Worm (Caenorhabditis elegans) whole organism, young adult: ENCODE data around the gene vps-37.
A peak's percentile ranks its signal among the peaks of the same experiment; 100 is the strongest.

Experiments
- B0035.1 ChIP-seq: sonication (generic microtip); optimal IDR thresholded peaks from 2 replicates; lab custom pipeline; 2016; ENCODE audit warnings: missing genetic modification characterization, mild to moderate bottlenecking, missing compliant biosample characterization, missing genotype, missing genetic modification reagents
- B0261.1 ChIP-seq: sonication (generic microtip); optimal IDR thresholded peaks from 2 replicates; lab custom pipeline; 2016; ENCODE audit warnings: mild to moderate bottlenecking, missing genetic modification characterization, moderate library complexity, missing compliant biosample characterization
- B0336.3 ChIP-seq: fragments of 200-800 bp; sonication (Bioruptor generic); IDR thresholded peaks from 2 replicates; pipeline ENCODE4 v1.3.6; 2022; ENCODE audit warnings: missing genetic modification characterization, missing compliant biosample characterization
- C06A6.2 ChIP-seq: fragments of 200-800 bp; sonication (Bioruptor generic); conservative IDR thresholded peaks from 2 replicates; pipeline ENCODE4 v1.3.6; 2022; ENCODE audit warnings: missing genetic modification characterization, missing compliant biosample characterization
- C17E4.6 ChIP-seq: fragments of 200-800 bp; sonication (Bioruptor generic); IDR thresholded peaks from 2 replicates; pipeline ENCODE4 v1.3.6; 2022; ENCODE audit warnings: missing genetic modification reagents, missing genetic modification characterization, missing compliant biosample characterization
- D2030.7 ChIP-seq: fragments of 200-800 bp; sonication (Bioruptor generic); IDR thresholded peaks from 2 replicates; pipeline ENCODE4 v1.3.6; 2022; ENCODE audit warnings: missing genetic modification reagents, missing genetic modification characterization, missing compliant biosample characterization
- F23B12.7 ChIP-seq: sonication (generic microtip); optimal IDR thresholded peaks from 2 replicates; lab custom pipeline; 2017; ENCODE audit warnings: missing genetic modification characterization, mild to moderate bottlenecking, missing compliant biosample characterization, antibody characterized with exemption, moderate library complexity; ENCODE audit not compliant: insufficient read depth
- F33H1.4 ChIP-seq: fragments of 200-800 bp; sonication (Bioruptor generic); IDR thresholded peaks from 2 replicates; pipeline ENCODE4 v1.3.6; 2022; ENCODE audit warnings: missing genetic modification reagents, missing genetic modification characterization, missing compliant biosample characterization
- F55B11.4 ChIP-seq: sonication (generic microtip); optimal IDR thresholded peaks from 2 replicates; lab custom pipeline; 2016; ENCODE audit warnings: missing compliant biosample characterization, missing genetic modification characterization, borderline replicate concordance; ENCODE audit not compliant: insufficient read depth
- F57A8.1 ChIP-seq: fragments of 200-800 bp; sonication (Bioruptor generic); optimal IDR thresholded peaks from 2 replicates; lab custom pipeline; 2018; ENCODE audit warnings: mild to moderate bottlenecking, missing genetic modification characterization, moderate library complexity, missing compliant biosample characterization
- K11D2.4 ChIP-seq: fragments of 200-800 bp; sonication (Bioruptor generic); IDR thresholded peaks from 2 replicates; pipeline ENCODE4 v1.3.6; 2022; ENCODE audit warnings: missing genetic modification reagents, missing genetic modification characterization, missing compliant biosample characterization
- T26A5.8 ChIP-seq: sonication (generic microtip); optimal IDR thresholded peaks from 2 replicates; lab custom pipeline; 2016; ENCODE audit warnings: missing genetic modification characterization, missing compliant biosample characterization
- Y53G8AR.9 ChIP-seq: fragments of 200-800 bp; sonication (Bioruptor generic); conservative IDR thresholded peaks from 2 replicates; pipeline ENCODE4 v1.3.6; 2022; ENCODE audit warnings: missing genetic modification reagents, missing genetic modification characterization, missing compliant biosample characterization
- Y79H2A.3 ChIP-seq: fragments of 200-800 bp; sonication (Bioruptor generic); conservative IDR thresholded peaks from 2 replicates; pipeline ENCODE4 v1.3.6; 2022; ENCODE audit warnings: missing genetic modification reagents, missing genetic modification characterization, missing compliant biosample characterization
- Y95B8A.8 ChIP-seq: fragments of 200-800 bp; sonication (Bioruptor generic); IDR thresholded peaks from 2 replicates; pipeline ENCODE4 v1.3.6; 2022; ENCODE audit warnings: missing genetic modification reagents, missing genetic modification characterization, missing compliant biosample characterization
- bed-1 ChIP-seq: fragments of 200-800 bp; sonication (Bioruptor generic); IDR thresholded peaks from 2 replicates; pipeline ENCODE4 v1.3.6; 2022; ENCODE audit warnings: missing genetic modification reagents, missing genetic modification characterization, missing compliant biosample characterization
- ccch-3 ChIP-seq: fragments of 200-800 bp; sonication (Bioruptor generic); optimal IDR thresholded peaks from 2 replicates; lab custom pipeline; 2018; ENCODE audit warnings: mild to moderate bottlenecking, missing genetic modification characterization, missing compliant biosample characterization
- cebp-1 ChIP-seq, 2 experiments: fragments of 200-800 bp in 1 of 2; sonication (Bioruptor generic) in 1 of 2; sonication (generic microtip) in 1 of 2; IDR thresholded peaks in 1 of 2; optimal IDR thresholded peaks in 1 of 2; 2 replicates each; pipeline versions ENCODE4 v1.3.6 to Lab custom; 2017 to 2022; ENCODE audit warnings: missing compliant biosample characterization in 2 of 2, missing genetic modification characterization in 2 of 2, mild to moderate bottlenecking in 1 of 2, missing genetic modification reagents in 1 of 2, moderate library complexity in 1 of 2
- die-1 ChIP-seq: sonication (generic microtip); optimal IDR thresholded peaks from 2 replicates; lab custom pipeline; 2016; ENCODE audit warnings: missing genotype, mild to moderate bottlenecking, missing genetic modification characterization, missing compliant biosample characterization
- dox-1 ChIP-seq: fragments of 200-800 bp; sonication (Bioruptor generic); IDR thresholded peaks from 2 replicates; pipeline ENCODE4 v1.3.6; 2022; ENCODE audit warnings: missing genetic modification reagents, missing genetic modification characterization, missing compliant biosample characterization
- egl-18 ChIP-seq: fragments of 200-800 bp; sonication (Bioruptor generic); IDR thresholded peaks from 2 replicates; pipeline ENCODE4 v1.3.6; 2022; ENCODE audit warnings: missing genetic modification reagents, missing genetic modification characterization, missing compliant biosample characterization
- egrh-3 ChIP-seq: fragments of 200-800 bp; sonication (Bioruptor generic); IDR thresholded peaks from 2 replicates; pipeline ENCODE4 v1.3.6; 2022; ENCODE audit warnings: missing genetic modification reagents, missing genetic modification characterization, missing compliant biosample characterization
- ekl-4 ChIP-seq: fragments of 200-800 bp; sonication (Bioruptor generic); IDR thresholded peaks from 2 replicates; pipeline ENCODE4 v1.3.6; 2022; ENCODE audit warnings: missing genetic modification reagents, missing genetic modification characterization, missing compliant biosample characterization
- gei-17 ChIP-seq: fragments of 200-800 bp; sonication (Bioruptor generic); optimal IDR thresholded peaks from 2 replicates; lab custom pipeline; 2018; ENCODE audit warnings: mild to moderate bottlenecking, missing genetic modification characterization, missing compliant biosample characterization
- him-1 ChIP-seq: sonication (generic microtip); optimal IDR thresholded peaks from 2 replicates; lab custom pipeline; 2016; ENCODE audit warnings: missing genotype, missing genetic modification reagents, missing genetic modification characterization, missing compliant biosample characterization
- hmg-1.2 ChIP-seq: fragments of 200-800 bp; sonication (Bioruptor generic); IDR thresholded peaks from 2 replicates; pipeline ENCODE4 v1.3.6; 2022; ENCODE audit warnings: missing genetic modification reagents, missing genetic modification characterization, missing compliant biosample characterization
- lin-54 ChIP-seq: fragments of 200-800 bp; sonication (Bioruptor generic); optimal IDR thresholded peaks from 2 replicates; lab custom pipeline; 2018; ENCODE audit warnings: mild to moderate bottlenecking, missing genetic modification characterization, missing compliant biosample characterization
- mxl-1 ChIP-seq: sonication (generic microtip); optimal IDR thresholded peaks from 2 replicates; lab custom pipeline; 2016; ENCODE audit warnings: missing genetic modification characterization, missing compliant biosample characterization
- nfyb-1 ChIP-seq: fragments of 200-800 bp; sonication (Bioruptor generic); IDR thresholded peaks from 2 replicates; pipeline ENCODE4 v1.3.6; 2022; ENCODE audit warnings: missing genetic modification reagents, missing genetic modification characterization, missing compliant biosample characterization
- nhr-27 ChIP-seq: fragments of 200-800 bp; sonication (Bioruptor generic); optimal IDR thresholded peaks from 2 replicates; lab custom pipeline; 2018; ENCODE audit warnings: mild to moderate bottlenecking, missing genetic modification characterization, moderate library complexity, missing compliant biosample characterization
- rec-8 ChIP-seq, 2 experiments: sonication (generic microtip); optimal IDR thresholded peaks; 2 replicates each; lab custom pipeline; 2016; ENCODE audit warnings: mild to moderate bottlenecking in 2 of 2, missing genetic modification characterization in 2 of 2, missing genetic modification reagents in 2 of 2, missing genotype in 2 of 2, missing biosample characterization in 1 of 2, missing compliant biosample characterization in 1 of 2, moderate library complexity in 1 of 2
- repo-1 ChIP-seq: sonication (generic microtip); optimal IDR thresholded peaks from 2 replicates; lab custom pipeline; 2017; ENCODE audit warnings: mild to moderate bottlenecking, missing genetic modification characterization, missing compliant biosample characterization
- sdz-38 ChIP-seq: sonication (generic microtip); optimal IDR thresholded peaks from 2 replicates; lab custom pipeline; 2016; ENCODE audit warnings: missing genotype, missing genetic modification characterization, missing compliant biosample characterization
- snpc-1.1 ChIP-seq: sonication (generic microtip); optimal IDR thresholded peaks from 2 replicates; lab custom pipeline; 2017; ENCODE audit warnings: missing genetic modification characterization, mild to moderate bottlenecking, missing compliant biosample characterization, antibody characterized with exemption, moderate library complexity, missing genotype, missing genetic modification reagents; ENCODE audit not compliant: insufficient read depth
- snpc-1.3 ChIP-seq: sonication (generic microtip); optimal IDR thresholded peaks from 2 replicates; lab custom pipeline; 2017; ENCODE audit warnings: missing genetic modification characterization, mild to moderate bottlenecking, missing compliant biosample characterization, antibody characterized with exemption, moderate library complexity, missing genotype, missing genetic modification reagents; ENCODE audit not compliant: insufficient read depth
- snpc-4 ChIP-seq, 5 experiments: fragments of 150-350 bp in 1 of 5; sonication (generic microtip) in 4 of 5; optimal IDR thresholded peaks; 2 replicates each; lab custom pipeline; 2014 to 2018; ENCODE audit warnings: missing genetic modification characterization in 5 of 5, missing biosample characterization in 3 of 5, antibody characterized with exemption in 2 of 5, mild to moderate bottlenecking in 2 of 5, missing compliant biosample characterization in 2 of 5, missing genotype in 2 of 5, moderate library complexity in 2 of 5, missing genetic modification reagents in 1 of 5
- unc-62 ChIP-seq: fragments of 150-350 bp; optimal IDR thresholded peaks from 2 replicates; lab custom pipeline; 2014; ENCODE audit warnings: missing biosample characterization, missing genetic modification reagents, missing genetic modification characterization
- ztf-25 ChIP-seq: fragments of 200-800 bp; sonication (Bioruptor generic); IDR thresholded peaks from 2 replicates; pipeline ENCODE4 v1.3.6; 2022; ENCODE audit warnings: missing genetic modification reagents, missing genetic modification characterization, missing compliant biosample characterization
- ztf-26 ChIP-seq: sonication (generic microtip); optimal IDR thresholded peaks from 2 replicates; lab custom pipeline; 2017; ENCODE audit warnings: missing genetic modification characterization, missing compliant biosample characterization
- ztf-28 ChIP-seq: fragments of 200-800 bp; sonication (Bioruptor generic); IDR thresholded peaks from 2 replicates; pipeline ENCODE4 v1.3.6; 2022; ENCODE audit warnings: missing genetic modification reagents, missing genetic modification characterization, missing compliant biosample characterization

vps-37 gene

DNA sequence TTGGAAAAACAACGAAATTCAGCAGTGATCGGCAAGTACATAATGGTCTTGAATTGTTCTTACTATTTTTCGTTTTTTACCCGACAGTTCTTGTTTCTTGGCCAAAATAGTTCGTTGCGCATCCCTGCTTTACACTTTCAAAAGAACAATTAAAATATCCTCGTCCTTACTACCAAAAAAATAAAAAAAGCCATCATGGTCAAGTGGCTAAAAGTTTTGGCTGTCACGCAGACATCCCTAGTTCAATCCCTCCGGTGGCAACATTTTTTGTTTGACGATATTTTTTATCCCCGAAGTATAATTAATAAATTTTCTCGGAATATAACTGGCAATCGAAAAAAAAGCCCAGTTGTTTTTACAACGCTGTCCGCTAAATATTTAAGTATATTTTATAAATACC, 613 bp upstream of the vps-37 start (continued):
- TF ChIP-seq F57A8.1: peak; percentile 53
- TF ChIP-seq repo-1: peak; percentile 29
- TF ChIP-seq nhr-27 (tag; lab: Kevin White, UChicago): no peak
- no peak for TF ChIP-seq ccch-3 (GFP tag; lab: Kevin White, UChicago)
- TF ChIP-seq F55B11.4: no peak

ce11 chrV:5593406-5593805, 906 bp downstream of the vps-37 start, which contains the start of gene mrpl-48:
TSS of gene mrpl-48 (plus strand) at chrV:5593706.
- TF ChIP-seq B0261.1 (tag; lab: Kevin White, UChicago) (no peak), D2030.7 (GFP tag; lab: Robert Waterston, UW) (peak; percentile 24; the same call in 1 of the 2 replicates), B0336.3 (GFP tag; lab: Robert Waterston, UW) (peak; percentile 53; the same call in 1 of the 2 replicates)
- TF ChIP-seq, all 124 proteins: peak for 2

ce11 chrV:5594315-5594714, 1.8 kb downstream of the vps-37 start, which contains the start of gene crn-2:
TSS of gene crn-2 (plus strand) at chrV:5594615.
- TF ChIP-seq bed-1 (GFP tag; lab: Robert Waterston, UW): no peak
- TF ChIP-seq, all 124 proteins: peak for 0

- TF ChIP-seq snpc-4 (GFP tag; optimal IDR thresholded peaks at IDR 0.05; lab: Kevin White, UChicago) (peak; percentile 8), snpc-4 (tag; optimal IDR thresholded peaks at IDR 0.05; lab: Kevin White, UChicago) (peak; percentile 61 to 73 (median 66)), dox-1 (GFP tag; lab: Robert Waterston, UW) (no peak), Y79H2A.3 (GFP tag; lab: Robert Waterston, UW) (no peak), lin-54 (GFP tag; lab: Kevin White, UChicago) (peak; percentile 90), F33H1.4 (GFP tag; lab: Robert Waterston, UW) (no peak), T26A5.8 (no peak), F23B12.7 (tag; lab: Kevin White, UChicago) (no peak), cebp-1 (GFP tag; IDR thresholded peaks at IDR 0.05; lab: Robert Waterston, UW) (no peak), cebp-1 (tag; optimal IDR thresholded peaks at IDR 0.05; lab: Kevin White, UChicago) (no peak), ztf-26 (tag; lab: Kevin White, UChicago) (no peak), gei-17 (GFP tag; lab: Kevin White, UChicago) (no peak), snpc-1.1 (peak; percentile 24), unc-62 (GFP tag; lab: Kevin White, UChicago) (no peak), nfyb-1 (GFP tag; lab: Robert Waterston, UW) (no peak), C06A6.2 (GFP tag; lab: Robert Waterston, UW) (no peak), hmg-1.2 (GFP tag; lab: Robert Waterston, UW) (0 out of 2 replicates have a peak, but pooled peaks have one; percentile 20), sdz-38 (tag; lab: Kevin White, UChicago) (no peak), ztf-25 (GFP tag; lab: Robert Waterston, UW) (no peak), ekl-4 (no peak), snpc-1.3 (tag; lab: Kevin White, UChicago) (no peak), mxl-1 (no peak), egrh-3 (GFP tag; lab: Robert Waterston, UW) (no peak), die-1 (tag; lab: Kevin White, UChicago) (no peak), K11D2.4 (GFP tag; lab: Robert Waterston, UW) (no peak), rec-8 (tag; optimal IDR thresholded peaks at IDR 0.05; lab: Kevin White, UChicago) (no peak), him-1 (tag; lab: Kevin White, UChicago) (peak; percentile 25), Y53G8AR.9 (GFP tag; lab: Robert Waterston, UW) (no peak), B0035.1 (tag; lab: Kevin White, UChicago) (no peak), Y95B8A.8 (GFP tag; lab: Robert Waterston, UW) (no peak), ztf-28 (GFP tag; lab: Robert Waterston, UW) (no peak), C17E4.6 (GFP tag; lab: Robert Waterston, UW) (no peak), egl-18 (GFP tag; lab: Robert Waterston, UW) (no peak)
Observed at ce11 chrV:5596391-5597030, 4.0 kb downstream of the vps-37 start, which contains the start of gene zhit-1. TSS of gene zhit-1 (minus strand) at chrV:5596551.
